Worm (Caenorhabditis elegans) whole organism, midembryonic: Measurements from ENCODE around the gene ZK896.5.

Source experiments
- cog-1 ChIP-seq: sonication (generic microtip); optimal IDR thresholded peaks from 2 replicates; lab custom pipeline; 2016; ENCODE audit warnings: missing genetic modification characterization, missing compliant biosample characterization
- flt-1 ChIP-seq: fragments of 200-800 bp; sonication (Bioruptor generic); IDR thresholded peaks from 2 replicates; pipeline ENCODE4 v1.3.6; 2022; ENCODE audit warnings: missing genetic modification characterization, missing compliant biosample characterization
- klf-2 ChIP-seq: fragments of 200-800 bp; sonication (Bioruptor generic); conservative IDR thresholded peaks from 2 replicates; pipeline ENCODE4 v1.3.6; 2022; ENCODE audit warnings: missing genetic modification reagents, missing genetic modification characterization, missing compliant biosample characterization
- med-1 ChIP-seq: sonication (generic microtip); optimal IDR thresholded peaks from 2 replicates; lab custom pipeline; 2017; ENCODE audit warnings: missing genetic modification characterization, mild to moderate bottlenecking, missing compliant biosample characterization, antibody characterized with exemption, missing genetic modification reagents; ENCODE audit not compliant: insufficient read depth
- ref-1 ChIP-seq: fragments of 200-800 bp; sonication (Bioruptor generic); conservative IDR thresholded peaks from 2 replicates; pipeline ENCODE4 v1.3.6; 2022; ENCODE audit warnings: missing genetic modification reagents, missing genetic modification characterization, missing compliant biosample characterization
- ztf-29 ChIP-seq: fragments of 200-800 bp; sonication (Bioruptor generic); IDR thresholded peaks from 2 replicates; pipeline ENCODE4 v1.3.6; 2022; ENCODE audit warnings: missing genetic modification reagents, missing genetic modification characterization, missing compliant biosample characterization

- TF ChIP-seq ztf-29 (GFP tag; lab: Robert Waterston, UW) (no peak), cog-1 (tag; lab: Kevin White, UChicago) (no peak), klf-2 (GFP tag; lab: Robert Waterston, UW) (no peak), med-1 (GFP tag; lab: Kevin White, UChicago) (no peak), ref-1 (GFP tag; lab: Robert Waterston, UW) (no peak), flt-1 (GFP tag; lab: Robert Waterston, UW) (no peak)
Measured at ce11 chrIV:12871445-12871947, 7.9 kb downstream of the ZK896.5 start, which contains the start of gene clec-187.
